Comparison of ENCODE assay signal across 1 fruit fly cellular context in the genomic region with DNA sequence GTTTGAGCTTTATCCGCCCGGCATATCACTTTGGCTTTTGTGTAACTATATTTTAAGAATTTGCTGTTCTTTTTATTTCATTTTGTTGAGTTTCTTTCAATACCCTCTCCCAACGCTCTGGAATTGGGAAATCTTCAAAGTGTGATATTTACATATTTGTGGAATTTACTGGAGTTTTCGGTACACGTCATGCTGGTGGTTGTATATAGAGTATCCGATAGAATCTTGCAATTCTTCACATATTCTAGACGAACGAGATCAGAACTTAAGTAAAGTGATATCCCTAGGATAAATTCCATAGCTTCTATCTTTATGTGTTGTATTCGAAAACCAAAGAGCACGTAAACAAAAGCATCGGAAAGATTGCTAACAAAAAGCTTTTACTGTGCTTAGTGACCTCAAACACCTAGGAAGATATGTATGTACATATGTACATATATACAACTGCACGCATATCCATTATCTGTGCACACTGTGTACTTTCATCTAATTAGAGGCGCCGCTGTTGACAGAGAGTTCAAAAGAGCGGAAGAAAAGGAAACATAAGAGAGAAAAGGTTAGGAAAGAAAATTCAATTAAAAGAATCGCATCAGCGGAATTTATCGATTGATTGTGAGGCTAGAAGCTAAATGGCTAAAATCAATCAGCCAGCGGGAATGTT.
TF ChIP-seq lines count a peak whose summit lies in the region.

No protein-coding gene starts in this region.

TF ChIP-seq in whole organism, embryonic, 481 proteins besides CTCF, POLR2A, EP300 and RAD21 (continued from another document and continues in another):
- TF ChIP-seq CG10959 (GFP tag; IDR thresholded peaks at IDR 0.05; lab: Robert Waterston, UW) (no peak), h (optimal IDR thresholded peaks at IDR 0.05; lab: Kevin White, UChicago) (no peak), Lhr (GFP tag; optimal IDR thresholded peaks at IDR 0.05; lab: Kevin White, UChicago) (peak; percentile 63), Spps (tag; optimal IDR thresholded peaks at IDR 0.05; lab: Kevin White, UChicago) (peak; percentile 42), Meics (GFP tag; optimal IDR thresholded peaks at IDR 0.05; lab: Kevin White, UChicago) (no peak), crol (GFP tag; IDR thresholded peaks at IDR 0.05; lab: Robert Waterston, UW) (no peak), CG3281 (GFP tag; optimal IDR thresholded peaks at IDR 0.05; lab: Kevin White, UChicago) (no peak), CG8089 (GFP tag; optimal IDR thresholded peaks at IDR 0.05; lab: Kevin White, UChicago) (peak; percentile 46), CG2678 (tag; optimal IDR thresholded peaks at IDR 0.05; lab: Kevin White, UChicago) (peak; percentile 72), phol (tag; optimal IDR thresholded peaks at IDR 0.05; lab: Kevin White, UChicago) (no peak), CG10209 (GFP tag; optimal IDR thresholded peaks at IDR 0.05; lab: Kevin White, UChicago) (peak; percentile 27), CG13287 (GFP tag; IDR thresholded peaks at IDR 0.05; lab: Robert Waterston, UW; ENCODE audit: partially characterized antibody) (no peak), Sox102F (GFP tag; optimal IDR thresholded peaks at IDR 0.05; lab: Kevin White, UChicago) (peak; percentile 39), CG31441 (GFP tag; IDR thresholded peaks at IDR 0.05; lab: Robert Waterston, UW) (peak; percentile 48; the same call in 1 of the 2 replicates), dmrt11E (tag; optimal IDR thresholded peaks at IDR 0.05; lab: Kevin White, UChicago) (no peak), ac (GFP tag; optimal IDR thresholded peaks at IDR 0.05; lab: Kevin White, UChicago) (peak; percentile 32), trh (GFP tag; optimal IDR thresholded peaks at IDR 0.05; lab: Kevin White, UChicago) (no peak), lola (GFP tag; optimal IDR thresholded peaks at IDR 0.05; lab: Kevin White, UChicago) (peak in 1 of 3 experiments; percentile 10), pum (GFP tag; optimal IDR thresholded peaks at IDR 0.05; lab: Kevin White, UChicago) (no peak), CG4360 (GFP tag; IDR thresholded peaks at IDR 0.05; lab: Robert Waterston, UW) (no peak), Poxn (GFP tag; IDR thresholded peaks at IDR 0.05; lab: Robert Waterston, UW) (no peak), CG12299 (tag; optimal IDR thresholded peaks at IDR 0.05; lab: Kevin White, UChicago) (peak; percentile 48), grn (GFP tag; optimal IDR thresholded peaks at IDR 0.05; lab: Kevin White, UChicago) (peak; percentile 61), B-H2 (GFP tag; optimal IDR thresholded peaks at IDR 0.05; lab: Kevin White, UChicago) (peak; percentile 2), Side (GFP tag; optimal IDR thresholded peaks at IDR 0.05; lab: Kevin White, UChicago) (no peak), H2.0 (GFP tag; IDR thresholded peaks at IDR 0.05; lab: Robert Waterston, UW) (no peak), sim (GFP tag; IDR thresholded peaks at IDR 0.05; lab: Robert Waterston, UW) (no peak), CG4854 (GFP tag; optimal IDR thresholded peaks at IDR 0.05; lab: Kevin White, UChicago) (peak; percentile 30), shn (GFP tag; optimal IDR thresholded peaks at IDR 0.05; lab: Kevin White, UChicago) (no peak), CG13624 (GFP tag; optimal IDR thresholded peaks at IDR 0.05; lab: Kevin White, UChicago) (no peak), CG43689 (GFP tag; IDR thresholded peaks at IDR 0.05; lab: Robert Waterston, UW) (no peak), Rx (GFP tag; IDR thresholded peaks at IDR 0.05; lab: Robert Waterston, UW) (no peak), CG10543 (GFP tag; optimal IDR thresholded peaks at IDR 0.05; lab: Kevin White, UChicago) (peak; percentile 40), Kr (GFP tag; optimal IDR thresholded peaks at IDR 0.05; lab: Kevin White, UChicago) (no peak), CG7928 (GFP tag; optimal IDR thresholded peaks at IDR 0.05; lab: Kevin White, UChicago) (no peak), Max (GFP tag; optimal IDR thresholded peaks at IDR 0.05; lab: Kevin White, UChicago) (no peak), HHEX (GFP tag; optimal IDR thresholded peaks at IDR 0.05; lab: Kevin White, UChicago) (peak; percentile 69), CG14667 (GFP tag; IDR thresholded peaks at IDR 0.05; lab: Robert Waterston, UW) (no peak), danr (GFP tag; IDR thresholded peaks at IDR 0.05; lab: Robert Waterston, UW) (no peak), CG14014 (GFP tag; IDR thresholded peaks at IDR 0.05; lab: Robert Waterston, UW) (peak; percentile 68; the same call in 1 of the 2 replicates), Mrtf (GFP tag; IDR thresholded peaks at IDR 0.05; lab: Robert Waterston, UW) (no peak), Hand (GFP tag; optimal IDR thresholded peaks at IDR 0.05; lab: Kevin White, UChicago) (no peak), CG42726 (GFP tag; IDR thresholded peaks at IDR 0.05; lab: Robert Waterston, UW; ENCODE audit: partially characterized antibody) (no peak), hkb (optimal IDR thresholded peaks at IDR 0.05; lab: Kevin White, UChicago) (no peak), hkb (GFP tag; IDR thresholded peaks at IDR 0.05; lab: Robert Waterston, UW) (peak; percentile 46; the same call in 1 of the 2 replicates), CG17328 (GFP tag; IDR thresholded peaks at IDR 0.05; lab: Robert Waterston, UW) (no peak), CG12071 (GFP tag; optimal IDR thresholded peaks at IDR 0.05; lab: Kevin White, UChicago) (peak; percentile 84), exex (tag; optimal IDR thresholded peaks at IDR 0.05; lab: Kevin White, UChicago) (peak; percentile 51), CG11398 (GFP tag; optimal IDR thresholded peaks at IDR 0.05; lab: Kevin White, UChicago) (peak; percentile 13), CHES-1-like (GFP tag; optimal IDR thresholded peaks at IDR 0.05; lab: Kevin White, UChicago) (no peak), sug (tag; optimal IDR thresholded peaks at IDR 0.05; lab: Kevin White, UChicago) (peak; percentile 5), vvl (GFP tag; IDR thresholded peaks at IDR 0.05; lab: Robert Waterston, UW) (no peak), CG17359 (tag; optimal IDR thresholded peaks at IDR 0.05; lab: Kevin White, UChicago) (peak; percentile 67), Abd-B (GFP tag; optimal IDR thresholded peaks at IDR 0.05; lab: Kevin White, UChicago) (no peak), hbn (GFP tag; IDR thresholded peaks at IDR 0.05; lab: Robert Waterston, UW; ENCODE audit: partially characterized antibody) (no peak), CG18476 (GFP tag; optimal IDR thresholded peaks at IDR 0.05; lab: Kevin White, UChicago) (peak; percentile 11), pros (GFP tag; optimal IDR thresholded peaks at IDR 0.05; lab: Kevin White, UChicago) (no peak), Bdp1 (GFP tag; optimal IDR thresholded peaks at IDR 0.05; lab: Kevin White, UChicago) (no peak), Asciz (GFP tag; optimal IDR thresholded peaks at IDR 0.05; lab: Kevin White, UChicago) (peak; percentile 87), nom (GFP tag; optimal IDR thresholded peaks at IDR 0.05; lab: Kevin White, UChicago) (no peak), Doc3 (GFP tag; IDR thresholded peaks at IDR 0.05; lab: Robert Waterston, UW; ENCODE audit: partially characterized antibody) (no peak), Opbp (GFP tag; IDR thresholded peaks at IDR 0.05; lab: Robert Waterston, UW; ENCODE audit: partially characterized antibody) (no peak), CG1233 (GFP tag; optimal IDR thresholded peaks at IDR 0.05; lab: Kevin White, UChicago) (peak; percentile 78), CG11085 (GFP tag; IDR thresholded peaks at IDR 0.05; lab: Robert Waterston, UW) (no peak), chinmo (GFP tag; IDR thresholded peaks at IDR 0.05; lab: Robert Waterston, UW; ENCODE audit: partially characterized antibody) (no peak), klu (GFP tag; IDR thresholded peaks at IDR 0.05; lab: Robert Waterston, UW) (no peak), CG8281 (tag; optimal IDR thresholded peaks at IDR 0.05; lab: Kevin White, UChicago) (peak; percentile 3), NFAT (GFP tag; IDR thresholded peaks at IDR 0.05; lab: Robert Waterston, UW) (no peak), dm (GFP tag; optimal IDR thresholded peaks at IDR 0.05; lab: Kevin White, UChicago) (no peak), trem (tag; optimal IDR thresholded peaks at IDR 0.05; lab: Kevin White, UChicago) (no peak), CG2875 (GFP tag; optimal IDR thresholded peaks at IDR 0.05; lab: Kevin White, UChicago) (peak; percentile 65), wor (GFP tag; IDR thresholded peaks at IDR 0.05; lab: Robert Waterston, UW) (no peak), CG6765 (GFP tag; optimal IDR thresholded peaks at IDR 0.05; lab: Kevin White, UChicago) (no peak), pfk (GFP tag; optimal IDR thresholded peaks at IDR 0.05; lab: Kevin White, UChicago) (peak; percentile 40), prd (optimal IDR thresholded peaks at IDR 0.05; lab: Kevin White, UChicago) (no peak), prd (GFP tag; IDR thresholded peaks at IDR 0.05; lab: Robert Waterston, UW) (no peak), B-H1 (GFP tag; IDR thresholded peaks at IDR 0.05; lab: Robert Waterston, UW) (no peak; the same call in 2 of the 3 replicates), CG8478 (optimal IDR thresholded peaks at IDR 0.05; lab: Kevin White, UChicago) (no peak), Six4 (GFP tag; optimal IDR thresholded peaks at IDR 0.05; lab: Kevin White, UChicago) (peak; percentile 21), CG18262 (tag; optimal IDR thresholded peaks at IDR 0.05; lab: Kevin White, UChicago) (peak; percentile 35), gsb-n (tag; optimal IDR thresholded peaks at IDR 0.05; lab: Kevin White, UChicago) (peak; percentile 11), CG12769 (tag; optimal IDR thresholded peaks at IDR 0.05; lab: Kevin White, UChicago) (no peak), Fer1 (GFP tag; optimal IDR thresholded peaks at IDR 0.05; lab: Kevin White, UChicago) (peak; percentile 46), CG8765 (GFP tag; IDR thresholded peaks at IDR 0.05; lab: Robert Waterston, UW) (no peak), vnd (GFP tag; IDR thresholded peaks at IDR 0.05; lab: Robert Waterston, UW; ENCODE audit: partially characterized antibody) (no peak), dan (GFP tag; IDR thresholded peaks at IDR 0.05; lab: Robert Waterston, UW) (no peak), yki (optimal IDR thresholded peaks at IDR 0.05; lab: Kevin White, UChicago) (no peak), CG17912 (GFP tag; optimal IDR thresholded peaks at IDR 0.05; lab: Kevin White, UChicago) (peak; percentile 93), CG12744 (GFP tag; optimal IDR thresholded peaks at IDR 0.05; lab: Kevin White, UChicago) (peak; percentile 12), odd (GFP tag; optimal IDR thresholded peaks at IDR 0.05; lab: Kevin White, UChicago) (peak; percentile 53), CG34376 (GFP tag; optimal IDR thresholded peaks at IDR 0.05; lab: Kevin White, UChicago) (no peak), kah (GFP tag; optimal IDR thresholded peaks at IDR 0.05; lab: Kevin White, UChicago) (peak; percentile 62), Fer2 (tag; optimal IDR thresholded peaks at IDR 0.05; lab: Kevin White, UChicago) (peak; percentile 18), ERR (GFP tag; optimal IDR thresholded peaks at IDR 0.05; lab: Kevin White, UChicago) (no peak), bsh (GFP tag; optimal IDR thresholded peaks at IDR 0.05; lab: Kevin White, UChicago) (peak in 1 of 2 experiments; percentile 66), CG9215 (GFP tag; IDR thresholded peaks at IDR 0.05; lab: Robert Waterston, UW) (no peak), wek (GFP tag; optimal IDR thresholded peaks at IDR 0.05; lab: Kevin White, UChicago) (peak; percentile 85), CG14860 (GFP tag; IDR thresholded peaks at IDR 0.05; lab: Robert Waterston, UW; ENCODE audit: partially characterized antibody) (no peak), oc (tag; optimal IDR thresholded peaks at IDR 0.05; lab: Kevin White, UChicago) (peak; percentile 56), tio (GFP tag; optimal IDR thresholded peaks at IDR 0.05; lab: Kevin White, UChicago) (peak; percentile 36), chif (GFP tag; optimal IDR thresholded peaks at IDR 0.05; lab: Kevin White, UChicago) (no peak), Lim3 (GFP tag; IDR thresholded peaks at IDR 0.05; lab: Robert Waterston, UW) (no peak), E2f2 (GFP tag; IDR thresholded peaks at IDR 0.05; lab: Robert Waterston, UW) (0 out of 2 replicates have a peak, but pooled peaks have one; percentile 33), CG13775 (GFP tag; optimal IDR thresholded peaks at IDR 0.05; lab: Kevin White, UChicago) (no peak), crp (GFP tag; optimal IDR thresholded peaks at IDR 0.05; lab: Kevin White, UChicago) (no peak), CG12155 (GFP tag; optimal IDR thresholded peaks at IDR 0.05; lab: Kevin White, UChicago) (no peak), CG11695 (GFP tag; IDR thresholded peaks at IDR 0.05; lab: Robert Waterston, UW) (0 out of 3 replicates have a peak, but pooled peaks have one; percentile 29), nerfin-2 (GFP tag; IDR thresholded peaks at IDR 0.05; lab: Robert Waterston, UW; ENCODE audit: partially characterized antibody) (no peak), CG11093 (GFP tag; IDR thresholded peaks at IDR 0.05; lab: Robert Waterston, UW) (no peak), CG31388 (GFP tag; optimal IDR thresholded peaks at IDR 0.05; lab: Kevin White, UChicago) (no peak), ind (GFP tag; optimal IDR thresholded peaks at IDR 0.05; lab: Kevin White, UChicago) (no peak), CG16813 (GFP tag; IDR thresholded peaks at IDR 0.05; lab: Robert Waterston, UW; ENCODE audit: partially characterized antibody) (no peak), aop (GFP tag; IDR thresholded peaks at IDR 0.05; lab: Robert Waterston, UW) (no peak), MBD-R2 (GFP tag; IDR thresholded peaks at IDR 0.05; lab: Robert Waterston, UW) (no peak), en (GFP tag; optimal IDR thresholded peaks at IDR 0.05; lab: Kevin White, UChicago) (no peak), Xrp1 (GFP tag; IDR thresholded peaks at IDR 0.05; lab: Robert Waterston, UW) (peak; percentile 56; the same call in 1 of the 2 replicates), ash1 (GFP tag; optimal IDR thresholded peaks at IDR 0.05; lab: Kevin White, UChicago) (peak; percentile 13), z (GFP tag; IDR thresholded peaks at IDR 0.05; lab: Robert Waterston, UW) (no peak), pan (optimal IDR thresholded peaks at IDR 0.05; lab: Kevin White, UChicago) (no peak), pan (GFP tag; optimal IDR thresholded peaks at IDR 0.05 in 1 of 2, IDR thresholded peaks at IDR 0.05 in 1 of 2) (peak in 1 of 2 experiments; percentile 13), CG33557 (GFP tag; optimal IDR thresholded peaks at IDR 0.05; lab: Kevin White, UChicago) (peak; percentile 54), ara (GFP tag; IDR thresholded peaks at IDR 0.05; lab: Robert Waterston, UW) (no peak), Tbp (GFP tag; optimal IDR thresholded peaks at IDR 0.05; lab: Kevin White, UChicago) (no peak), CG2199 (GFP tag; IDR thresholded peaks at IDR 0.05; lab: Robert Waterston, UW) (no peak; the same call in 2 of the 3 replicates), bab2 (GFP tag; optimal IDR thresholded peaks at IDR 0.05; lab: Kevin White, UChicago) (peak; percentile 9), CG9609 (GFP tag; optimal IDR thresholded peaks at IDR 0.05; lab: Kevin White, UChicago) (no peak)
